Fruit fly (Drosophila melanogaster): ENCODE measurements around the gene CG15572.

DNA sequence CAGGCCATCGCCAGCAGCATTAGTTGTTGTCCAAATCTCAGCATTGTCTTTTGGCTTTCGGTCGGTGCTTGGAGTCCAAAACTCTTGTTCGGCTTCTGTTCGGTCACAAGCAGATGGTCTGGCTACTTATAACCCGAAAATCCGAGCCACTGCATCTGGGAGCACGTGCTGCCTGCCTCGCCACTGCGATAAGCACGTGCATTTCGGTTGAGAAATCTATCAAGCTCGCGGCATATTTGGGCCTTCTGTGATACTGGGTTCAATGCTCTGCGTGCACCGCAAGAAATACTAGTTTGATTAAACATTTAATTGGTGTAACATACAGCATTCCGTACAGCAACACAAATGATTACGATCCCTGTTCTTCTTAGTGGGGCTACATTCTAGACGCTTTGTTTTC, 25.8 kb upstream of the CG15572 start, which contains the start of gene Femcoat:
- TF ChIP-seq CrebA (GFP tag; optimal IDR thresholded peaks at IDR 0.05; ENCODE audit: borderline replicate concordance), result no peak
- TF ChIP-seq tai (GFP tag; optimal IDR thresholded peaks at IDR 0.05), result no peak
- no peak for TF ChIP-seq Myc (optimal IDR thresholded peaks at IDR 0.05)
- no peak for TF ChIP-seq Abd-B (GFP tag; optimal IDR thresholded peaks at IDR 0.05)
- no peak for TF ChIP-seq usp (GFP tag; optimal IDR thresholded peaks at IDR 0.05)
- TF ChIP-seq psq (GFP tag; optimal IDR thresholded peaks at IDR 0.05), result no peak
- no peak for TF ChIP-seq Vsx2 (GFP tag; optimal IDR thresholded peaks at IDR 0.05; ENCODE audit: partially characterized antibody)

Data from whole organism, wandering third instar larva.